Worm (Caenorhabditis elegans): ENCODE data around the gene sgnh-1.

DNA sequence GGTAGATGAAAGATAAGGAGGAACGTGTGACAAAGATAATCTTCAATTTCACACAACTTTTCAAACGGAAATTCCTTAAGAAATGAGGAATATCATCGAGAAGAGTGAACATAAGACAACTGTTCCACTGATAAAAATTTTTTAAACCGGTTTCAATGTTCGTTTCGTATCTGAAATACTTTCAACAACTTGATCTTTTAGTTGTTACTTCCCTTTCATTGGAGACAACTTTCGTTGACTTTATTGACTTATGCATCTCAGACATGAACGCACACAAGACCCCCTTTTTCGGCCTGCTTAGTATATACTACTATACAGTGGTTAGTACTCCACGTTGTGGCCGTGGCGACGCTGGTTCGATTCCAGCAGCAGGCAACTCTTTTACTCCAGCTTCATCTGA lies 28.3 kb upstream of the sgnh-1 start, which contains the start of the genes Y17G9A.4 and str-173:
- TF ChIP-seq snpc-4 (tag; optimal IDR thresholded peaks at IDR 0.05) (no peak), elt-3 (tag; optimal IDR thresholded peaks at IDR 0.05) (no peak)
